Fruit fly (Drosophila melanogaster): ENCODE results near the gene CG1239.

CG1239 gene

DNA sequence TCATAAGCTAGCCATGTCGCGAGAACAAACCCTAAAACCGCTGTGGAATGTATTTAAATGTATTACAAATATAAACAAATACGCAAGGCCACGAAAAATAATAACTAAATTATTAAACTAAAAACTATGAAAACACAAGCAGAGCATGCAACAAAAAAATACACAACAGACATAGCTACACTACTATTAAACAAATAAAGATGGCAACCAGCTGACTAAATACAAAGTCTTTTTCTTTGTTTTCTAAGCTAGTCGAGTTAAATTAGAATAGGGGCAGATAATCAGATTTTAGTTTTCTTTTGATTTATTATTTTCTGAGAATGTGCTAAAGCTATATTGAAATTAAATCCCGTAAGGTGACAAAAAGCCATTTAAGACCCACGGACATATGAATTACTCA is 13.3 kb downstream of the CG1239 start (continued):
- no peak for TF ChIP-seq Xrp1 (GFP tag; IDR thresholded peaks at IDR 0.05)
- TF ChIP-seq mam (GFP tag; optimal IDR thresholded peaks at IDR 0.05), result no peak
- TF ChIP-seq ara (GFP tag; IDR thresholded peaks at IDR 0.05), result no peak
- TF ChIP-seq bab2 (GFP tag; optimal IDR thresholded peaks at IDR 0.05), result no peak
- TF ChIP-seq slbo (GFP tag; IDR thresholded peaks at IDR 0.05), result no peak
- TF ChIP-seq nerfin-1 (tag; optimal IDR thresholded peaks at IDR 0.05), result no peak
- TF ChIP-seq pb (GFP tag; optimal IDR thresholded peaks at IDR 0.05), result no peak
- TF ChIP-seq lmd (GFP tag; IDR thresholded peaks at IDR 0.05), result no peak
- TF ChIP-seq Hr3 (GFP tag; optimal IDR thresholded peaks at IDR 0.05), result no peak
- no peak for TF ChIP-seq NC2β (GFP tag; optimal IDR thresholded peaks at IDR 0.05)
- TF ChIP-seq CG13296 (GFP tag; optimal IDR thresholded peaks at IDR 0.05), result peak; percentile 66
- no peak for TF ChIP-seq E2f1 (GFP tag; IDR thresholded peaks at IDR 0.05)
- no peak for TF ChIP-seq Sin3A (optimal IDR thresholded peaks at IDR 0.05)
- TF ChIP-seq HmgD (GFP tag; optimal IDR thresholded peaks at IDR 0.05), result no peak
- TF ChIP-seq HHEX (GFP tag; optimal IDR thresholded peaks at IDR 0.05), result peak; percentile 46
- TF ChIP-seq Fer3 (tag; optimal IDR thresholded peaks at IDR 0.05), result peak; percentile 42
- no peak for TF ChIP-seq cad (GFP tag; optimal IDR thresholded peaks at IDR 0.05)
- no peak for TF ChIP-seq row (GFP tag; IDR thresholded peaks at IDR 0.05)
- TF ChIP-seq CG3995 (GFP tag; optimal IDR thresholded peaks at IDR 0.05), result no peak
- TF ChIP-seq CG31365 (tag; optimal IDR thresholded peaks at IDR 0.05), result no peak
- TF ChIP-seq pan (optimal IDR thresholded peaks at IDR 0.05), result no peak
- TF ChIP-seq pan (GFP tag; optimal IDR thresholded peaks at IDR 0.05 in 1 of 2, IDR thresholded peaks at IDR 0.05 in 1 of 2), result no peak
- no peak for TF ChIP-seq tup (GFP tag; optimal IDR thresholded peaks at IDR 0.05)
- TF ChIP-seq emc (GFP tag; optimal IDR thresholded peaks at IDR 0.05), result no peak
- TF ChIP-seq CG10959 (GFP tag; IDR thresholded peaks at IDR 0.05), result no peak
- no peak for TF ChIP-seq gsb-n (tag; optimal IDR thresholded peaks at IDR 0.05)
- no peak for TF ChIP-seq rib (GFP tag; IDR thresholded peaks at IDR 0.05)
- no peak for TF ChIP-seq Gug (GFP tag; IDR thresholded peaks at IDR 0.05)
- no peak for TF ChIP-seq zen2 (GFP tag; IDR thresholded peaks at IDR 0.05; ENCODE audit: partially characterized antibody)
- TF ChIP-seq Adf1 (GFP tag; IDR thresholded peaks at IDR 0.05), result no peak
- TF ChIP-seq Pdp1 (GFP tag; optimal IDR thresholded peaks at IDR 0.05), result no peak
- no peak for TF ChIP-seq salm (tag; optimal IDR thresholded peaks at IDR 0.05)
- peak; percentile 13 for TF ChIP-seq org-1 (GFP tag; optimal IDR thresholded peaks at IDR 0.05)
- no peak for TF ChIP-seq Tbp (GFP tag; optimal IDR thresholded peaks at IDR 0.05)
- TF ChIP-seq CG7987 (GFP tag; optimal IDR thresholded peaks at IDR 0.05), result peak; percentile 39
- no peak for TF ChIP-seq eve (GFP tag; optimal IDR thresholded peaks at IDR 0.05)
- TF ChIP-seq CG9609 (GFP tag; optimal IDR thresholded peaks at IDR 0.05), result no peak
- TF ChIP-seq HLH54F (GFP tag; optimal IDR thresholded peaks at IDR 0.05), result no peak
- TF ChIP-seq CG4360 (GFP tag; IDR thresholded peaks at IDR 0.05), result no peak
- no peak for TF ChIP-seq cas (GFP tag; IDR thresholded peaks at IDR 0.05)
- TF ChIP-seq sna (GFP tag; IDR thresholded peaks at IDR 0.05; ENCODE audit: partially characterized antibody), result no peak
- TF ChIP-seq CG2120 (GFP tag; optimal IDR thresholded peaks at IDR 0.05), result peak; percentile 37
- no peak for TF ChIP-seq fu2 (GFP tag; optimal IDR thresholded peaks at IDR 0.05)
- no peak for TF ChIP-seq chinmo (GFP tag; IDR thresholded peaks at IDR 0.05; ENCODE audit: partially characterized antibody)
- TF ChIP-seq Poxn (GFP tag; IDR thresholded peaks at IDR 0.05), result no peak
- TF ChIP-seq lov (optimal IDR thresholded peaks at IDR 0.05), result no peak
- TF ChIP-seq lov (GFP tag; IDR thresholded peaks at IDR 0.05), result no peak
- TF ChIP-seq sima (GFP tag; optimal IDR thresholded peaks at IDR 0.05), result no peak
- TF ChIP-seq fru (optimal IDR thresholded peaks at IDR 0.05), result no peak
- peak; percentile 53 for TF ChIP-seq scrt (GFP tag; optimal IDR thresholded peaks at IDR 0.05)
- no peak for TF ChIP-seq CG13624 (GFP tag; optimal IDR thresholded peaks at IDR 0.05)
- no peak for TF ChIP-seq CG9876 (GFP tag; optimal IDR thresholded peaks at IDR 0.05)
- TF ChIP-seq Hsf (GFP tag; optimal IDR thresholded peaks at IDR 0.05), result no peak
- no peak for TF ChIP-seq CG8924 (tag; optimal IDR thresholded peaks at IDR 0.05)
- TF ChIP-seq CG6683 (GFP tag; optimal IDR thresholded peaks at IDR 0.05), result peak; percentile 13
